Worm (Caenorhabditis elegans) whole organism, L2 larva: ENCODE results near the gene srsx-24.

Source experiments
- ceh-82 ChIP-seq: fragments of 150-350 bp; optimal IDR thresholded peaks from 2 replicates; lab custom pipeline; 2014; ENCODE audit warnings: missing biosample characterization, missing genetic modification characterization
- egl-27 ChIP-seq: sonication (generic microtip); optimal IDR thresholded peaks from 3 replicates; lab custom pipeline; 2017; ENCODE audit warnings: missing biosample characterization, missing genetic modification reagents, missing genetic modification characterization
- lin-39 ChIP-seq: fragments of 150-350 bp; optimal IDR thresholded peaks from 2 replicates; lab custom pipeline; 2014; ENCODE audit warnings: missing biosample characterization, missing genetic modification reagents, missing genetic modification characterization
- nhr-6 ChIP-seq: fragments of 150-350 bp; optimal IDR thresholded peaks from 2 replicates; lab custom pipeline; 2014; ENCODE audit warnings: missing biosample characterization, missing genetic modification characterization
- nhr-77 ChIP-seq: fragments of 150-350 bp; optimal IDR thresholded peaks from 2 replicates; lab custom pipeline; 2014; ENCODE audit warnings: missing biosample characterization, missing genetic modification characterization

- TF ChIP-seq egl-27 (tag; lab: Kevin White, UChicago) = no peak
- TF ChIP-seq nhr-6 (tag; lab: Kevin White, UChicago) = no peak
- TF ChIP-seq ceh-82 (tag; lab: Kevin White, UChicago) = no peak
- TF ChIP-seq nhr-77 (tag; lab: Kevin White, UChicago) = no peak
- no peak for TF ChIP-seq lin-39 (tag; lab: Kevin White, UChicago)
Observed at ce11 chrV:7341942-7342341, 37.3 kb downstream of the srsx-24 start, which contains the start of the genes nhr-263 and nhr-148.
